Fruit fly (Drosophila melanogaster) whole organism, embryonic: ENCODE data around the gene CG13258.

Source experiments
- Bdp1 ChIP-seq: fragments of 200-800 bp; sonication (Bioruptor generic); optimal IDR thresholded peaks from 3 replicates; lab custom pipeline; 2016; ENCODE audit warnings: missing biosample characterization, missing genetic modification characterization
- CG10959 ChIP-seq: fragments of 200-800 bp; sonication (Bioruptor generic); IDR thresholded peaks from 2 replicates; pipeline ENCODE4 v1.3.6; 2022; ENCODE audit warnings: missing biosample characterization, missing genetic modification characterization
- CG11093 ChIP-seq: fragments of 200-800 bp; sonication (Bioruptor generic); IDR thresholded peaks from 3 replicates; pipeline ENCODE4 v1.3.6; 2022; ENCODE audit warnings: missing biosample characterization, missing genetic modification characterization
- CG11247 ChIP-seq: fragments of 200-800 bp; sonication (Bioruptor generic); IDR thresholded peaks from 2 replicates; pipeline ENCODE4 v1.3.6; 2022; ENCODE audit warnings: missing biosample characterization, missing genetic modification characterization
- CG14667 ChIP-seq: fragments of 200-800 bp; sonication (Bioruptor generic); IDR thresholded peaks from 2 replicates; pipeline ENCODE4 v1.3.6; 2022; ENCODE audit warnings: missing biosample characterization, missing genetic modification characterization
- CG1603 ChIP-seq: fragments of 200-800 bp; sonication (Bioruptor generic); optimal IDR thresholded peaks from 2 replicates; lab custom pipeline; 2019; ENCODE audit warnings: missing biosample characterization, mild to moderate bottlenecking, missing genetic modification characterization, moderate library complexity
- CG16863 ChIP-seq: fragments of 200-800 bp; sonication (Bioruptor generic); optimal IDR thresholded peaks from 3 replicates; lab custom pipeline; 2016; ENCODE audit warnings: missing biosample characterization, missing genetic modification characterization
- CG18262 ChIP-seq: fragments of 200-800 bp; optimal IDR thresholded peaks from 3 replicates; lab custom pipeline; 2019; ENCODE audit warnings: missing biosample characterization, mild to moderate bottlenecking, missing genetic modification characterization, moderate library complexity
- CG18599 ChIP-seq: fragments of 200-800 bp; sonication (Bioruptor generic); optimal IDR thresholded peaks from 3 replicates; lab custom pipeline; 2017; ENCODE audit warnings: missing biosample characterization, missing genetic modification characterization, mild to moderate bottlenecking, moderate library complexity, missing genetic modification reagents
- CG18764 ChIP-seq: fragments of 200-800 bp; sonication (Bioruptor generic); optimal IDR thresholded peaks from 3 replicates; lab custom pipeline; 2016; ENCODE audit warnings: missing biosample characterization, missing genetic modification characterization
- CG30431 ChIP-seq: fragments of 200-800 bp; sonication (Bioruptor generic); optimal IDR thresholded peaks from 2 replicates; lab custom pipeline; 2017; ENCODE audit warnings: missing biosample characterization, missing genetic modification characterization
- CG33213 ChIP-seq: fragments of 200-800 bp; sonication (Bioruptor generic); optimal IDR thresholded peaks from 3 replicates; lab custom pipeline; 2016; ENCODE audit warnings: missing biosample characterization, missing genetic modification characterization
- CG4328 ChIP-seq: fragments of 200-800 bp; sonication (Bioruptor generic); optimal IDR thresholded peaks from 3 replicates; lab custom pipeline; 2017; ENCODE audit warnings: missing biosample characterization, missing genetic modification reagents, missing genetic modification characterization
- CG6654 ChIP-seq: fragments of 200-800 bp; sonication (Bioruptor generic); optimal IDR thresholded peaks from 2 replicates; lab custom pipeline; 2017; ENCODE audit warnings: missing biosample characterization, mild to moderate bottlenecking, missing genetic modification characterization
- CG8089 ChIP-seq: fragments of 200-800 bp; sonication (Bioruptor generic); optimal IDR thresholded peaks from 3 replicates; lab custom pipeline; 2016; ENCODE audit warnings: missing biosample characterization, missing genetic modification characterization
- D19A ChIP-seq: fragments of 200-800 bp; optimal IDR thresholded peaks from 3 replicates; lab custom pipeline; 2019; ENCODE audit warnings: missing biosample characterization, mild to moderate bottlenecking, missing genetic modification characterization, moderate library complexity
- Ets65A ChIP-seq: fragments of 200-800 bp; sonication (Bioruptor generic); peaks from one replicate; lab custom pipeline; 2016; ENCODE audit warnings: missing biosample characterization, missing genetic modification characterization
- Ets97D ChIP-seq: fragments of 200-800 bp; sonication (Bioruptor generic); optimal IDR thresholded peaks from 3 replicates; lab custom pipeline; 2016; ENCODE audit warnings: missing biosample characterization, missing genetic modification characterization
- HHEX ChIP-seq: fragments of 200-800 bp; sonication (Bioruptor generic); optimal IDR thresholded peaks from 3 replicates; lab custom pipeline; 2017; ENCODE audit warnings: missing biosample characterization, mild to moderate bottlenecking, missing genetic modification characterization, missing genetic modification reagents
- Hr78 ChIP-seq, 2 experiments: fragments of 200-800 bp in 1 of 2; fragments of >200 bp in 1 of 2; sonication (Bioruptor generic) in 1 of 2; optimal IDR thresholded peaks; 2 replicates each; lab custom pipeline; 2017 to 2019; ENCODE audit warnings: missing biosample characterization in 2 of 2, missing genetic modification characterization in 2 of 2, mild to moderate bottlenecking in 1 of 2, moderate library complexity in 1 of 2
- Jarid2 ChIP-seq: fragments of 200-800 bp; sonication (Bioruptor generic); optimal IDR thresholded peaks from 3 replicates; lab custom pipeline; 2017; ENCODE audit warnings: mild to moderate bottlenecking, missing biosample characterization, missing genetic modification reagents, missing genetic modification characterization
- NC2α ChIP-seq: fragments of 200-800 bp; sonication (Bioruptor generic); optimal IDR thresholded peaks from 2 replicates; lab custom pipeline; 2016; ENCODE audit warnings: missing biosample characterization, missing genetic modification characterization
- Ptx1 ChIP-seq: fragments of 200-800 bp; sonication (Bioruptor generic); IDR thresholded peaks from 2 replicates; pipeline ENCODE4 v1.3.6; 2022; ENCODE audit warnings: missing biosample characterization, missing genetic modification characterization
- Side ChIP-seq: fragments of 200-800 bp; sonication (Bioruptor generic); optimal IDR thresholded peaks from 2 replicates; lab custom pipeline; 2016; ENCODE audit warnings: missing biosample characterization, missing genetic modification characterization
- Sox102F ChIP-seq: fragments of 200-800 bp; sonication (Bioruptor generic); optimal IDR thresholded peaks from 2 replicates; lab custom pipeline; 2018; ENCODE audit warnings: missing biosample characterization, mild to moderate bottlenecking, missing genetic modification characterization, moderate library complexity
- Tbp ChIP-seq: fragments of >200 bp; optimal IDR thresholded peaks from 2 replicates; lab custom pipeline; 2018; ENCODE audit warnings: missing biosample characterization, missing genetic modification characterization
- bbx ChIP-seq: fragments of 200-800 bp; sonication (Bioruptor generic); IDR thresholded peaks from 2 replicates; pipeline ENCODE4 v1.3.6; 2022; ENCODE audit warnings: missing biosample characterization, missing genetic modification characterization; ENCODE audit not compliant: partially characterized antibody
- bcd ChIP-seq: fragments of 200-800 bp; sonication (Bioruptor generic); optimal IDR thresholded peaks from 2 replicates; lab custom pipeline; 2017; ENCODE audit warnings: missing biosample characterization, mild to moderate bottlenecking, missing genetic modification characterization
- br ChIP-seq: fragments of >200 bp; optimal IDR thresholded peaks from 2 replicates; lab custom pipeline; 2017
- cad ChIP-seq: fragments of >200 bp; optimal IDR thresholded peaks from 2 replicates; lab custom pipeline; 2017; ENCODE audit warnings: missing biosample characterization, missing genetic modification characterization
- cato ChIP-seq: fragments of 200-800 bp; sonication (Bioruptor generic); optimal IDR thresholded peaks from 2 replicates; lab custom pipeline; 2016; ENCODE audit warnings: missing biosample characterization, missing genetic modification characterization, borderline replicate concordance
- chinmo ChIP-seq: fragments of 200-800 bp; sonication (Bioruptor generic); IDR thresholded peaks from 4 replicates; pipeline ENCODE4 v1.3.6; 2022; ENCODE audit warnings: missing biosample characterization, missing genetic modification characterization; ENCODE audit not compliant: partially characterized antibody
- chm ChIP-seq: fragments of 200-800 bp; sonication (Bioruptor generic); IDR thresholded peaks from 2 replicates; pipeline ENCODE4 v1.3.6; 2022; ENCODE audit warnings: missing biosample characterization, missing genetic modification characterization
- chn ChIP-seq: fragments of 200-800 bp; sonication (Bioruptor generic); optimal IDR thresholded peaks from 2 replicates; lab custom pipeline; 2016; ENCODE audit warnings: missing biosample characterization, missing genetic modification characterization
- corto ChIP-seq: fragments of 200-800 bp; sonication (Bioruptor generic); optimal IDR thresholded peaks from 2 replicates; lab custom pipeline; 2016; ENCODE audit warnings: missing biosample characterization, mild to moderate bottlenecking, missing genetic modification characterization, moderate library complexity
- crol ChIP-seq: fragments of 200-800 bp; sonication (Bioruptor generic); IDR thresholded peaks from 2 replicates; pipeline ENCODE4 v1.3.6; 2022; ENCODE audit warnings: missing biosample characterization, missing genetic modification characterization
- dmrt11E ChIP-seq: fragments of 200-800 bp; sonication (Bioruptor generic); optimal IDR thresholded peaks from 3 replicates; lab custom pipeline; 2018; ENCODE audit warnings: missing biosample characterization, mild to moderate bottlenecking, missing genetic modification characterization, moderate library complexity
- dysf ChIP-seq: fragments of 200-800 bp; sonication (Bioruptor generic); IDR thresholded peaks from 3 replicates; pipeline ENCODE4 v1.3.6; 2022; ENCODE audit warnings: missing biosample characterization, missing genetic modification characterization
- gsb ChIP-seq: fragments of 200-800 bp; sonication (Bioruptor generic); IDR thresholded peaks from 2 replicates; pipeline ENCODE4 v1.3.6; 2022; ENCODE audit warnings: missing biosample characterization, missing genetic modification characterization
- gsb-n ChIP-seq: fragments of 200-800 bp; sonication (Bioruptor generic); optimal IDR thresholded peaks from 3 replicates; lab custom pipeline; 2018; ENCODE audit warnings: missing biosample characterization, mild to moderate bottlenecking, missing genetic modification characterization
- hb ChIP-seq: fragments of 200-800 bp; sonication (Bioruptor generic); IDR thresholded peaks from 3 replicates; pipeline ENCODE4 v1.3.6; 2022; ENCODE audit warnings: missing biosample characterization, missing genetic modification characterization; ENCODE audit not compliant: partially characterized antibody
- jing ChIP-seq: fragments of 200-800 bp; sonication (Bioruptor generic); optimal IDR thresholded peaks from 2 replicates; lab custom pipeline; 2018; ENCODE audit warnings: missing biosample characterization, mild to moderate bottlenecking, missing genetic modification characterization
- mld ChIP-seq: fragments of 200-800 bp; sonication (Bioruptor generic); IDR thresholded peaks from 3 replicates; pipeline ENCODE4 v1.3.6; 2022; ENCODE audit warnings: missing biosample characterization, missing genetic modification characterization; ENCODE audit not compliant: partially characterized antibody
- peb ChIP-seq: fragments of 200-800 bp; sonication (Bioruptor generic); IDR thresholded peaks from 2 replicates; pipeline ENCODE4 v1.3.6; 2022; ENCODE audit warnings: missing biosample characterization, missing genetic modification characterization
- pho ChIP-seq: fragments of 200-800 bp; sonication (Bioruptor generic); optimal IDR thresholded peaks from 2 replicates; lab custom pipeline; 2016; ENCODE audit warnings: missing biosample characterization, missing genetic modification characterization
- rib ChIP-seq: fragments of 200-800 bp; sonication (Bioruptor generic); IDR thresholded peaks from 2 replicates; pipeline ENCODE4 v1.3.6; 2022; ENCODE audit warnings: missing biosample characterization, missing genetic modification characterization
- run ChIP-seq: fragments of 200-800 bp; sonication (Bioruptor generic); optimal IDR thresholded peaks from 3 replicates; lab custom pipeline; 2018; ENCODE audit warnings: missing biosample characterization, mild to moderate bottlenecking, missing genetic modification characterization
- stwl ChIP-seq: fragments of 200-800 bp; sonication (Bioruptor generic); optimal IDR thresholded peaks from 3 replicates; lab custom pipeline; 2018; ENCODE audit warnings: missing biosample characterization, mild to moderate bottlenecking, missing genetic modification characterization, moderate library complexity
- tap ChIP-seq: fragments of 200-800 bp; optimal IDR thresholded peaks from 3 replicates; lab custom pipeline; 2019; ENCODE audit warnings: missing biosample characterization, mild to moderate bottlenecking, missing genetic modification characterization, moderate library complexity
- zfh2 ChIP-seq: fragments of 200-800 bp; sonication (Bioruptor generic); optimal IDR thresholded peaks from 2 replicates; lab custom pipeline; 2016; ENCODE audit warnings: missing biosample characterization, missing genetic modification characterization

The CG13258 gene

DNA sequence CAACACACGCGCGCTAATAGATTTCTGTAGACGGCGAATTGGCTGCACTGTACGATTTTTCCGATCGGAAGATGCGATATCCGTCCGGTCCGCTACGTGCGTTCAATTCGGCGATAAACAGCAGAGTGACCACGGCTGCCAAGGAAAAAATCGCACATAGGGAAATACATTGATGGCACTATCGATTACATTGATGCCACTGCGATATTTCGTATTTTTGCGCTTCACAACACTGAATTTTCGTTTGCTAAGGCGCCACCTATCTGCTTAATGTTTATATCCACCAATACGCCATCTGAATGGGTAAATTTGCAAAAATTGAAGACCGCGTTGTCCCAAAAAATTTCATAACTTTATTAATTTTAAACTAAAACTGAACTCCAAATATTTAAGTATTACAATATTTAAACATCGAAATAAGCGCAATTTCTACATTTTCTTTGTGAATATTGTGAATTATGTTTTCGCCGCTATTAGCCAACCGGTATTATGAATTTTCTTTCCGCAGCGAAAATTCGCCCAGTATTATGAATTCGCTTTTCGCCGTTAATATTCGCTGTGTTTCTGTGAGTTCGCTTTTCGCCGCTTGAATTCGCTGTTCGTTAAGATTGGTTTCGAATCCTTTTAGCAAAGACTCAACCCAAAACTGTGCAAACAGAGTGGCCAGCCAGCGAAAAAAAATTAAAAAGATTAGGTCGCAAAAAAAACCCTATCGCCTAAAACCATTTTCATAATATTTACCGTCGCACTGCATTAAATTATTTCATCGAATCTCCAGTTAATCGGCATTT, 5.0 kb downstream of the CG13258 start, which contains the start of the genes crp and pkaap (continued):
- TF ChIP-seq CG18599 (GFP tag; lab: Kevin White, UChicago), result peak; percentile 78
- TF ChIP-seq D19A (tag; lab: Kevin White, UChicago), result peak; percentile 24
- peak; percentile 6 for TF ChIP-seq CG30431 (GFP tag; lab: Kevin White, UChicago)
- peak; percentile 93 for TF ChIP-seq Ets97D (GFP tag; lab: Kevin White, UChicago)
- peak; percentile 82 for TF ChIP-seq Bdp1 (GFP tag; lab: Kevin White, UChicago)
- peak; percentile 86 for TF ChIP-seq chn (GFP tag; lab: Kevin White, UChicago)
- TF ChIP-seq hb (GFP tag; lab: Robert Waterston, UW), result no peak
- TF ChIP-seq dmrt11E, result peak; percentile 63
- peak; percentile 52 for TF ChIP-seq gsb-n (tag; lab: Kevin White, UChicago)
- TF ChIP-seq bcd (GFP tag; lab: Kevin White, UChicago), result peak; percentile 69
- no peak for TF ChIP-seq chm (GFP tag; lab: Robert Waterston, UW)
- TF ChIP-seq Hr78 (GFP tag; optimal IDR thresholded peaks at IDR 0.05; lab: Kevin White, UChicago), result no peak
- TF ChIP-seq gsb, result no peak
- TF ChIP-seq Jarid2, result peak; percentile 94
- TF ChIP-seq peb, result no peak
- TF ChIP-seq run, result peak; percentile 25
- TF ChIP-seq stwl, result peak; percentile 91
- TF ChIP-seq CG18262 (tag; lab: Kevin White, UChicago), result peak; percentile 65
- TF ChIP-seq Tbp (GFP tag; lab: Kevin White, UChicago), result peak; percentile 37
- no peak for TF ChIP-seq CG14667 (GFP tag; lab: Robert Waterston, UW)
- TF ChIP-seq corto (GFP tag; lab: Kevin White, UChicago), result peak; percentile 91
- TF ChIP-seq zfh2 (GFP tag; lab: Kevin White, UChicago), result peak; percentile 84
- peak; percentile 35 for TF ChIP-seq tap (tag; lab: Kevin White, UChicago)
- TF ChIP-seq HHEX (GFP tag; lab: Kevin White, UChicago), result peak; percentile 75
- TF ChIP-seq CG8089, result peak; percentile 78
- TF ChIP-seq CG16863 (GFP tag; lab: Kevin White, UChicago), result peak; percentile 82
- no peak for TF ChIP-seq cad (GFP tag; lab: Kevin White, UChicago)
- TF ChIP-seq chinmo (GFP tag; lab: Robert Waterston, UW), result no peak
- peak; percentile 89 for TF ChIP-seq CG1603
- TF ChIP-seq Side (GFP tag; lab: Kevin White, UChicago), result peak; percentile 82
- TF ChIP-seq mld (GFP tag; lab: Robert Waterston, UW), result no peak
- TF ChIP-seq CG4328 (GFP tag; lab: Kevin White, UChicago), result peak; percentile 68
- TF ChIP-seq Sox102F, result no peak
- TF ChIP-seq CG10959 (GFP tag; lab: Robert Waterston, UW), result no peak
- TF ChIP-seq cato (GFP tag; lab: Kevin White, UChicago), result no peak
- TF ChIP-seq crol (GFP tag; lab: Robert Waterston, UW), result no peak
- peak; percentile 55; the same call in 2 of the 3 replicates for TF ChIP-seq CG11093 (GFP tag; lab: Robert Waterston, UW)
- peak; percentile 81 for TF ChIP-seq CG18764 (GFP tag; lab: Kevin White, UChicago)
- TF ChIP-seq dysf (GFP tag; lab: Robert Waterston, UW), result no peak
- TF ChIP-seq Ets65A (GFP tag; lab: Kevin White, UChicago), result peak; percentile 99
- TF ChIP-seq Ptx1, result no peak
- peak; percentile 51 for TF ChIP-seq jing (GFP tag; lab: Kevin White, UChicago)
- TF ChIP-seq pho (GFP tag; lab: Kevin White, UChicago), result peak; percentile 83
- TF ChIP-seq NC2α, result peak; percentile 75
- TF ChIP-seq CG33213 (GFP tag; lab: Kevin White, UChicago), result peak; percentile 95
- TF ChIP-seq CG11247 (GFP tag; lab: Robert Waterston, UW), result no peak
- no peak for TF ChIP-seq bbx
- no peak for TF ChIP-seq rib (GFP tag; lab: Robert Waterston, UW)
- no peak for TF ChIP-seq br (lab: Kevin White, UChicago)
- TF ChIP-seq CG6654, result peak; percentile 43
